Fruit fly (Drosophila melanogaster) ovary, adult (tissue): Measurements from ENCODE around the gene CG12105.

ENCODE experiments used
- CG17801 ChIP-seq: fragments of 200-800 bp; optimal IDR thresholded peaks from 2 replicates; lab custom pipeline; 2019; ENCODE audit warnings: missing biosample characterization, mild to moderate bottlenecking, missing genetic modification characterization, moderate library complexity; ENCODE audit not compliant: partially characterized antibody

Gene CG12105

dm6 chr3L:1565092-1565491 is 50.5 kb downstream of the CG12105 start, which contains the start of gene CG12003:
Gene CG12003 (plus strand): TSS chr3L:1565392.
- no peak for TF ChIP-seq CG17801 (GFP tag; lab: Kevin White, UChicago)
